Worm (Caenorhabditis elegans) whole organism, L2 larva: Measurements from ENCODE around the gene F32A5.8.
A peak's percentile ranks its signal among the peaks of the same experiment; 100 is the strongest.

Experiments used
- ama-1 ChIP-seq: fragments of 150-350 bp; optimal IDR thresholded peaks from 2 replicates; lab custom pipeline; 2018; ENCODE audit warnings: inconsistent platforms
- blmp-1 ChIP-seq: sonication (generic microtip); optimal IDR thresholded peaks from 2 replicates; lab custom pipeline; 2017; ENCODE audit warnings: missing genetic modification characterization, mild to moderate bottlenecking, missing compliant biosample characterization, antibody characterized with exemption, moderate library complexity; ENCODE audit not compliant: insufficient read depth
- lin-11 ChIP-seq: fragments of 150-350 bp; sonication (generic microtip); optimal IDR thresholded peaks from 2 replicates; lab custom pipeline; 2014; ENCODE audit warnings: missing biosample characterization, missing genetic modification characterization, inconsistent platforms, mixed read lengths
- lsy-2 ChIP-seq, 2 experiments: fragments of 150-350 bp in 1 of 2; sonication (generic microtip) in 1 of 2; optimal IDR thresholded peaks; 2 replicates each; lab custom pipeline; 2014 to 2017; ENCODE audit warnings: missing biosample characterization in 2 of 2, missing genetic modification characterization in 2 of 2
- mdl-1 ChIP-seq, 2 experiments: fragments of 150-350 bp in 1 of 2; sonication (generic microtip) in 1 of 2; optimal IDR thresholded peaks; 2 replicates each; lab custom pipeline; 2017; ENCODE audit warnings: missing biosample characterization in 2 of 2, missing genetic modification characterization in 2 of 2
- skn-1 ChIP-seq: sonication (generic microtip); optimal IDR thresholded peaks from 2 replicates; lab custom pipeline; 2017; ENCODE audit warnings: missing biosample characterization, missing genetic modification characterization
- unc-62 ChIP-seq: fragments of 150-350 bp; optimal IDR thresholded peaks from 2 replicates; lab custom pipeline; 2014; ENCODE audit warnings: missing biosample characterization, missing genetic modification reagents, missing genetic modification characterization

DNA sequence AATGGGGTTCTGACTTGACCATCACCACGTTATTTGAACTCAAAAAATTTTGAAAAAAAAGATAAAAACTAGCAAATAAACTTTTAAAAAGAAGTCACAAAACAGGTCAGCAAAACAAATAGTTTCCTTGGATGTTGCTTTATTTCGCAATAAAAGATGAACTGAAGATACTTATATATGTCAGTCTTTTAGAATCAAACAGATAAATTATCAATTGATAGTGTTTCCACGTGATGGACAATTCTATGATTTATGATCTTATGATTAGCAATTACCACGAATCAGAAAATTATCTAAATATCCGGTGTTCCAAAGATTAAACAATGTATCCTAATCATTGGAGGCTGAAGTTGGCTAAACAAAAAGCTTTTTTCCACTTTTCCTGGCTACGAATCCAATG is 31.8 kb downstream of the F32A5.8 start:
- no peak for TF ChIP-seq skn-1 (tag; lab: Kevin White, UChicago)
- TF ChIP-seq mdl-1 (tag; optimal IDR thresholded peaks at IDR 0.05; lab: Kevin White, UChicago) = peak in 1 of 2 experiments; percentile 73
- TF ChIP-seq lin-11 (tag; lab: Kevin White, UChicago) = no peak
- TF ChIP-seq lsy-2 (tag; optimal IDR thresholded peaks at IDR 0.05; lab: Kevin White, UChicago) = no peak
- peak; percentile 41 for TF ChIP-seq unc-62
- no peak for TF ChIP-seq ama-1 (lab: Kevin White, UChicago)
- peak; percentile 69 for TF ChIP-seq blmp-1 (tag; lab: Kevin White, UChicago)
